Fruit fly (Drosophila melanogaster): ENCODE results near the gene ksh.

DNA sequence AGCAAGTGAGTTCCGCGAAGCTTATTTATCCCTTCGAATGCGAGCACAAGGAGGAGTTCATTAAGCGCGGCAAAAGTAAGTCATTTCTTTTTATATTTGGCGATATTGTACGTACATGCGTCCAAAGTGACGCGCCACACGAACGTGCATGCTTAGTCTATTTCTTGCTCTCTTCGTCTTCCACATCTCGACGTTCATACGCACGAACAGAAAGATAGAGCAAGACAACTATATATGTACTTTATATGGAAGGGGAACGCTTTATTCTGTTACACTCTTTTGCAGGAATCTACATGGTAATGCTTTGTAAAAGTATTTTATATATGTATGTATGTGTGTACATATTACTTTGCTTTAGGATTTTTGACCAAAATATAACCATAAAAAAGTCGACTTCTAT is 15.4 kb upstream of the ksh start:
- TF ChIP-seq psq (optimal IDR thresholded peaks at IDR 0.05) (no peak), insv (optimal IDR thresholded peaks at IDR 0.05) (no peak), ttk (optimal IDR thresholded peaks at IDR 0.05) (no peak), h (optimal IDR thresholded peaks at IDR 0.05) (no peak), Sin3A (optimal IDR thresholded peaks at IDR 0.05) (no peak)
